Worm (Caenorhabditis elegans): ENCODE data around the gene pld-1.

Gene pld-1

ce11 chrII:5092362-5093281 is 1.1 kb upstream of the pld-1 start, which contains the start of gene C04G6.2 (continued):
- peak; percentile 42 for TF ChIP-seq pax-1 (tag; optimal IDR thresholded peaks at IDR 0.05)
- TF ChIP-seq gmeb-2 (tag; optimal IDR thresholded peaks at IDR 0.05), result no peak
- no peak for TF ChIP-seq che-1 (tag; optimal IDR thresholded peaks at IDR 0.05)
- TF ChIP-seq nhr-11 (tag; optimal IDR thresholded peaks at IDR 0.05), result no peak
- no peak for TF ChIP-seq elt-4 (tag; optimal IDR thresholded peaks at IDR 0.05)
- no peak for TF ChIP-seq ceh-9 (tag; optimal IDR thresholded peaks at IDR 0.05)
- TF ChIP-seq ceh-34 (tag; optimal IDR thresholded peaks at IDR 0.05), result no peak
- no peak for TF ChIP-seq pros-1 (tag; optimal IDR thresholded peaks at IDR 0.05)
- no peak for TF ChIP-seq ceh-6 (GFP tag; optimal IDR thresholded peaks at IDR 0.05)
- TF ChIP-seq madf-2 (tag; optimal IDR thresholded peaks at IDR 0.05), result no peak
- TF ChIP-seq ceh-24 (tag; optimal IDR thresholded peaks at IDR 0.05), result no peak
- no peak for TF ChIP-seq ztf-16 (tag; optimal IDR thresholded peaks at IDR 0.05)
- no peak for TF ChIP-seq npax-4 (tag; optimal IDR thresholded peaks at IDR 0.05)
- TF ChIP-seq fkh-6 (tag; optimal IDR thresholded peaks at IDR 0.05), result no peak
- TF ChIP-seq ahr-1 (tag; optimal IDR thresholded peaks at IDR 0.05), result no peak
- TF ChIP-seq K02D7.2 (tag; optimal IDR thresholded peaks at IDR 0.05), result no peak
- no peak for TF ChIP-seq T23F11.4 (GFP tag; optimal IDR thresholded peaks at IDR 0.05)
- no peak for TF ChIP-seq ets-4 (tag; optimal IDR thresholded peaks at IDR 0.05)
- peak; percentile 23 for TF ChIP-seq ceh-19 (GFP tag; optimal IDR thresholded peaks at IDR 0.05)
- peak; percentile 35 for TF ChIP-seq ceh-48 (tag; optimal IDR thresholded peaks at IDR 0.05)
- no peak for TF ChIP-seq mec-3 (tag; optimal IDR thresholded peaks at IDR 0.05; ENCODE audit: borderline replicate concordance)
- no peak for TF ChIP-seq nhr-232 (tag; optimal IDR thresholded peaks at IDR 0.05)
- TF ChIP-seq unc-3 (GFP tag; conservative IDR thresholded peaks at IDR 0.05), result no peak
- TF ChIP-seq unc-3 (tag; optimal IDR thresholded peaks at IDR 0.05), result no peak
- no peak for TF ChIP-seq fkh-10 (GFP tag; optimal IDR thresholded peaks at IDR 0.05)
- TF ChIP-seq tbx-7 (tag; optimal IDR thresholded peaks at IDR 0.05), result no peak
- no peak for TF ChIP-seq sdc-2 (tag; optimal IDR thresholded peaks at IDR 0.05)
- no peak for TF ChIP-seq C08G9.2 (tag; optimal IDR thresholded peaks at IDR 0.05)
- TF ChIP-seq ttx-3 (tag; optimal IDR thresholded peaks at IDR 0.05), result no peak
- no peak for TF ChIP-seq zip-5 (tag; optimal IDR thresholded peaks at IDR 0.05)
- no peak for TF ChIP-seq sox-2 (GFP tag; IDR thresholded peaks at IDR 0.05)
- TF ChIP-seq pqm-1 (tag; optimal IDR thresholded peaks at IDR 0.05), result no peak
- no peak for TF ChIP-seq Y22D7AL.16 (tag; optimal IDR thresholded peaks at IDR 0.05)
- TF ChIP-seq K09A11.1 (tag; optimal IDR thresholded peaks at IDR 0.05; ENCODE audit: insufficient read depth), result no peak
- TF ChIP-seq C38D4.7 (GFP tag; optimal IDR thresholded peaks at IDR 0.05), result no peak
- TF ChIP-seq syd-9 (tag; optimal IDR thresholded peaks at IDR 0.05), result no peak
- TF ChIP-seq ceh-18 (tag; optimal IDR thresholded peaks at IDR 0.05), result no peak
- TF ChIP-seq tbx-2 (tag; optimal IDR thresholded peaks at IDR 0.05), result peak; percentile 63
- TF ChIP-seq ceh-30 (tag; optimal IDR thresholded peaks at IDR 0.05), result no peak
- TF ChIP-seq dve-1 (tag; optimal IDR thresholded peaks at IDR 0.05), result peak; percentile 32
- peak; percentile 57 for TF ChIP-seq pha-2 (tag; optimal IDR thresholded peaks at IDR 0.05)
- TF ChIP-seq F13H6.1 (tag; optimal IDR thresholded peaks at IDR 0.05), result no peak
- TF ChIP-seq ceh-31 (tag; optimal IDR thresholded peaks at IDR 0.05), result peak; percentile 56
- TF ChIP-seq ama-1 (optimal IDR thresholded peaks at IDR 0.05), result no peak
- TF ChIP-seq nfya-1 (tag; optimal IDR thresholded peaks at IDR 0.05), result peak; percentile 49
